Worm (Caenorhabditis elegans) whole organism, L4 larva: ENCODE measurements around the gene pigt-1.

ENCODE experiments used
- D1046.2 ChIP-seq: fragments of 200-800 bp; sonication (Bioruptor generic); IDR thresholded peaks from 2 replicates; pipeline ENCODE4 v1.3.6; 2022; ENCODE audit warnings: missing genetic modification characterization, missing compliant biosample characterization
- F10B5.3 ChIP-seq: sonication (generic microtip); optimal IDR thresholded peaks from 2 replicates; lab custom pipeline; 2016; ENCODE audit warnings: mild to moderate bottlenecking, missing genetic modification characterization, missing compliant biosample characterization
- T26A8.4 ChIP-seq: fragments of 200-800 bp; sonication (Bioruptor generic); IDR thresholded peaks from 2 replicates; pipeline ENCODE4 v1.3.6; 2022; ENCODE audit warnings: missing genetic modification characterization, missing compliant biosample characterization
- Y105C5A.15 ChIP-seq: fragments of 200-800 bp; sonication (Bioruptor generic); IDR thresholded peaks from 2 replicates; pipeline ENCODE4 v1.3.6; 2022; ENCODE audit warnings: missing genetic modification characterization, missing compliant biosample characterization
- ceh-28 ChIP-seq: fragments of 150-350 bp; optimal IDR thresholded peaks from 2 replicates; lab custom pipeline; 2014; ENCODE audit warnings: missing biosample characterization, missing genetic modification reagents, missing genetic modification characterization
- ceh-32 ChIP-seq: sonication (generic microtip); optimal IDR thresholded peaks from 2 replicates; lab custom pipeline; 2016; ENCODE audit warnings: mild to moderate bottlenecking, missing genetic modification characterization, missing compliant biosample characterization; ENCODE audit not compliant: poor library complexity
- ceh-44 ChIP-seq: fragments of 200-800 bp; sonication (Bioruptor generic); IDR thresholded peaks from 2 replicates; pipeline ENCODE4 v1.3.6; 2022; ENCODE audit warnings: missing genetic modification reagents, missing genetic modification characterization, missing compliant biosample characterization
- ceh-62 ChIP-seq: sonication (generic microtip); optimal IDR thresholded peaks from 2 replicates; lab custom pipeline; 2017; ENCODE audit warnings: missing biosample characterization, missing genetic modification characterization
- ceh-82 ChIP-seq: sonication (generic microtip); optimal IDR thresholded peaks from 2 replicates; lab custom pipeline; 2017; ENCODE audit warnings: missing biosample characterization, missing genetic modification characterization
- ces-1 ChIP-seq: fragments of 150-350 bp; sonication (generic microtip); optimal IDR thresholded peaks from 4 replicates; lab custom pipeline; 2014; ENCODE audit warnings: missing biosample characterization, missing genetic modification reagents, missing genetic modification characterization
- cey-2 ChIP-seq: sonication (generic microtip); optimal IDR thresholded peaks from 3 replicates; lab custom pipeline; 2017; ENCODE audit warnings: missing genetic modification characterization, mild to moderate bottlenecking, missing compliant biosample characterization, antibody characterized with exemption, borderline replicate concordance; ENCODE audit not compliant: insufficient read depth
- dmd-6 ChIP-seq: fragments of 200-800 bp; sonication (Bioruptor generic); IDR thresholded peaks from 2 replicates; pipeline ENCODE4 v1.3.6; 2022; ENCODE audit warnings: missing genetic modification reagents, missing genetic modification characterization, missing compliant biosample characterization
- dmd-9 ChIP-seq: fragments of 200-800 bp; sonication (Bioruptor generic); IDR thresholded peaks from 2 replicates; pipeline ENCODE4 v1.3.6; 2022; ENCODE audit warnings: missing genetic modification reagents, missing genetic modification characterization, missing compliant biosample characterization
- egl-27 ChIP-seq: sonication (generic microtip); optimal IDR thresholded peaks from 3 replicates; lab custom pipeline; 2017; ENCODE audit warnings: missing biosample characterization, missing genetic modification reagents, missing genetic modification characterization
- hlh-11 ChIP-seq: fragments of 200-800 bp; sonication (Bioruptor generic); optimal IDR thresholded peaks from 2 replicates; lab custom pipeline; 2018; ENCODE audit warnings: mild to moderate bottlenecking, missing genetic modification characterization, missing compliant biosample characterization
- lim-7 ChIP-seq: fragments of 200-800 bp; sonication (Bioruptor generic); IDR thresholded peaks from 2 replicates; pipeline ENCODE4 v1.3.6; 2022; ENCODE audit warnings: missing genetic modification characterization, missing compliant biosample characterization
- lin-39 ChIP-seq: fragments of 150-350 bp; optimal IDR thresholded peaks from 2 replicates; lab custom pipeline; 2014; ENCODE audit warnings: missing biosample characterization, missing genetic modification reagents, missing genetic modification characterization
- lsy-2 ChIP-seq, 2 experiments: fragments of 150-350 bp in 1 of 2; sonication (generic microtip) in 1 of 2; optimal IDR thresholded peaks; 2 replicates each; lab custom pipeline; 2014 to 2017; ENCODE audit warnings: missing biosample characterization in 2 of 2, missing genetic modification characterization in 2 of 2
- mep-1 ChIP-seq: fragments of 150-350 bp; sonication (generic microtip); optimal IDR thresholded peaks from 3 replicates; lab custom pipeline; 2014; ENCODE audit warnings: missing biosample characterization, missing genetic modification characterization
- mes-2 ChIP-seq: sonication (generic microtip); optimal IDR thresholded peaks from 2 replicates; lab custom pipeline; 2016; ENCODE audit warnings: missing genotype, mild to moderate bottlenecking, missing genetic modification characterization, missing compliant biosample characterization; ENCODE audit not compliant: poor library complexity, severe bottlenecking
- mxl-2 ChIP-seq: fragments of 200-800 bp; sonication (Bioruptor generic); conservative IDR thresholded peaks from 2 replicates; pipeline ENCODE4 v1.3.6; 2022; ENCODE audit warnings: missing genetic modification reagents, missing genetic modification characterization, missing compliant biosample characterization
- nhr-102 ChIP-seq: sonication (generic microtip); optimal IDR thresholded peaks from 2 replicates; lab custom pipeline; 2016; ENCODE audit warnings: mild to moderate bottlenecking, missing genetic modification characterization, moderate library complexity, missing compliant biosample characterization
- nhr-41 ChIP-seq: fragments of 200-800 bp; sonication (Bioruptor generic); IDR thresholded peaks from 2 replicates; pipeline ENCODE4 v1.3.6; 2022; ENCODE audit warnings: missing genetic modification reagents, missing genetic modification characterization, missing compliant biosample characterization
- nhr-48 ChIP-seq: sonication (generic microtip); optimal IDR thresholded peaks from 2 replicates; lab custom pipeline; 2016; ENCODE audit warnings: mild to moderate bottlenecking, missing genetic modification characterization, missing compliant biosample characterization
- nhr-77 ChIP-seq: fragments of 150-350 bp; optimal IDR thresholded peaks from 2 replicates; lab custom pipeline; 2014; ENCODE audit warnings: missing biosample characterization, missing genetic modification characterization
- pqm-1 ChIP-seq: sonication (generic microtip); optimal IDR thresholded peaks from 2 replicates; lab custom pipeline; 2017; ENCODE audit warnings: missing biosample characterization, missing genetic modification characterization
- spr-1 ChIP-seq: sonication (generic microtip); optimal IDR thresholded peaks from 2 replicates; lab custom pipeline; 2016; ENCODE audit warnings: mild to moderate bottlenecking, missing genetic modification characterization, missing compliant biosample characterization
- tag-97 ChIP-seq: fragments of 200-800 bp; sonication (Bioruptor generic); IDR thresholded peaks from 2 replicates; pipeline ENCODE4 v1.3.6; 2022; ENCODE audit warnings: missing genetic modification characterization, missing compliant biosample characterization
- tra-1 ChIP-seq: fragments of 200-800 bp; sonication (Bioruptor generic); IDR thresholded peaks from 2 replicates; pipeline ENCODE4 v1.3.6; 2022; ENCODE audit warnings: missing genetic modification reagents, missing genetic modification characterization, missing compliant biosample characterization
- unc-39 ChIP-seq: sonication (generic microtip); optimal IDR thresholded peaks from 2 replicates; lab custom pipeline; 2017; ENCODE audit warnings: missing biosample characterization, missing genetic modification characterization
- unc-62 ChIP-seq, 3 experiments: fragments of 150-350 bp in 1 of 3; sonication (generic microtip); optimal IDR thresholded peaks in 2 of 3; peaks in 1 of 3; 1 replicate in 1 of 3; 2 replicates in 2 of 3; lab custom pipeline; 2014 to 2017; ENCODE audit warnings: missing biosample characterization in 3 of 3, missing genetic modification characterization in 3 of 3, missing genetic modification reagents in 3 of 3, missing genotype in 1 of 3
- zip-11 ChIP-seq: fragments of 200-800 bp; sonication (Bioruptor generic); IDR thresholded peaks from 2 replicates; pipeline ENCODE4 v1.3.6; 2022; ENCODE audit warnings: missing genetic modification characterization, missing compliant biosample characterization
- zip-2 ChIP-seq: fragments of 150-350 bp; optimal IDR thresholded peaks from 2 replicates; lab custom pipeline; 2014; ENCODE audit warnings: missing biosample characterization, missing genetic modification characterization

The pigt-1 gene

ce11 chrV:11000650-11001049 lies 42.0 kb upstream of the pigt-1 start, which contains the start of gene isy-1 (continued):
- TF ChIP-seq nhr-41 (GFP tag; lab: Robert Waterston, UW) (no peak), nhr-102 (no peak), zip-2 (tag; lab: Kevin White, UChicago) (no peak), nhr-48 (tag; lab: Kevin White, UChicago) (no peak), ceh-32 (tag; lab: Kevin White, UChicago) (no peak), unc-62 (GFP tag; optimal IDR thresholded peaks at IDR 0.05 in 1 of 2; lab: Kevin White, UChicago) (no peak), unc-62 (tag; optimal IDR thresholded peaks at IDR 0.05; lab: Kevin White, UChicago) (no peak), mes-2 (tag; lab: Kevin White, UChicago) (no peak), dmd-9 (GFP tag; lab: Robert Waterston, UW) (no peak)

ce11 chrV:10998797-10999196 lies 40.2 kb upstream of the pigt-1 start, which contains the start of gene F53B7.7:
F53B7.7 (plus strand) TSS chrV:10999097.
- TF ChIP-seq hlh-11 (tag; lab: Kevin White, UChicago) (no peak), mxl-2 (no peak), ceh-28 (tag; lab: Kevin White, UChicago) (no peak), D1046.2 (GFP tag; lab: Robert Waterston, UW) (no peak)

ce11 chrV:10991789-10992188 lies 33.2 kb upstream of the pigt-1 start, which contains the start of gene frpr-9:
frpr-9 (plus strand) TSS chrV:10992089.
- TF ChIP-seq ceh-62 (no peak), dmd-6 (GFP tag; lab: Robert Waterston, UW) (no peak), ces-1 (GFP tag; lab: Kevin White, UChicago) (no peak), ceh-82 (tag; lab: Kevin White, UChicago) (no peak), mep-1 (tag; lab: Kevin White, UChicago) (no peak)

- TF ChIP-seq tra-1 (GFP tag; lab: Robert Waterston, UW): no peak
- TF ChIP-seq unc-39 (tag; lab: Kevin White, UChicago): no peak
- TF ChIP-seq cey-2 (tag; lab: Kevin White, UChicago): no peak
- no peak for TF ChIP-seq pqm-1 (tag; lab: Kevin White, UChicago)
- TF ChIP-seq ceh-44 (GFP tag; lab: Robert Waterston, UW): no peak
- no peak for TF ChIP-seq T26A8.4
- TF ChIP-seq ceh-32 (tag; lab: Kevin White, UChicago): no peak
- TF ChIP-seq F10B5.3: no peak
- no peak for TF ChIP-seq tag-97 (GFP tag; lab: Robert Waterston, UW)
- TF ChIP-seq nhr-48 (tag; lab: Kevin White, UChicago): no peak
- no peak for TF ChIP-seq Y105C5A.15 (GFP tag; lab: Robert Waterston, UW)
- no peak for TF ChIP-seq lin-39 (tag; lab: Kevin White, UChicago)
- TF ChIP-seq hlh-11 (tag; lab: Kevin White, UChicago): no peak
- TF ChIP-seq zip-11 (GFP tag; lab: Robert Waterston, UW): no peak
- no peak for TF ChIP-seq nhr-77 (tag; lab: Kevin White, UChicago)
- no peak for TF ChIP-seq spr-1 (tag; lab: Kevin White, UChicago)
- no peak for TF ChIP-seq lim-7 (GFP tag; lab: Robert Waterston, UW)
- no peak for TF ChIP-seq lsy-2 (tag; optimal IDR thresholded peaks at IDR 0.05; lab: Kevin White, UChicago)
- TF ChIP-seq unc-62 (GFP tag; optimal IDR thresholded peaks at IDR 0.05 in 1 of 2; lab: Kevin White, UChicago): no peak
- TF ChIP-seq unc-62 (tag; optimal IDR thresholded peaks at IDR 0.05; lab: Kevin White, UChicago): no peak
- TF ChIP-seq egl-27 (tag; lab: Kevin White, UChicago): no peak
These were observed 22.5 kb upstream of the pigt-1 start, which contains the start of gene fig-1 for ce11 chrV:10981113-10981512. fig-1 (minus strand) TSS chrV:10981213.
